Fruit fly (Drosophila melanogaster): ENCODE measurements around the gene CG8028.

Gene CG8028

DNA sequence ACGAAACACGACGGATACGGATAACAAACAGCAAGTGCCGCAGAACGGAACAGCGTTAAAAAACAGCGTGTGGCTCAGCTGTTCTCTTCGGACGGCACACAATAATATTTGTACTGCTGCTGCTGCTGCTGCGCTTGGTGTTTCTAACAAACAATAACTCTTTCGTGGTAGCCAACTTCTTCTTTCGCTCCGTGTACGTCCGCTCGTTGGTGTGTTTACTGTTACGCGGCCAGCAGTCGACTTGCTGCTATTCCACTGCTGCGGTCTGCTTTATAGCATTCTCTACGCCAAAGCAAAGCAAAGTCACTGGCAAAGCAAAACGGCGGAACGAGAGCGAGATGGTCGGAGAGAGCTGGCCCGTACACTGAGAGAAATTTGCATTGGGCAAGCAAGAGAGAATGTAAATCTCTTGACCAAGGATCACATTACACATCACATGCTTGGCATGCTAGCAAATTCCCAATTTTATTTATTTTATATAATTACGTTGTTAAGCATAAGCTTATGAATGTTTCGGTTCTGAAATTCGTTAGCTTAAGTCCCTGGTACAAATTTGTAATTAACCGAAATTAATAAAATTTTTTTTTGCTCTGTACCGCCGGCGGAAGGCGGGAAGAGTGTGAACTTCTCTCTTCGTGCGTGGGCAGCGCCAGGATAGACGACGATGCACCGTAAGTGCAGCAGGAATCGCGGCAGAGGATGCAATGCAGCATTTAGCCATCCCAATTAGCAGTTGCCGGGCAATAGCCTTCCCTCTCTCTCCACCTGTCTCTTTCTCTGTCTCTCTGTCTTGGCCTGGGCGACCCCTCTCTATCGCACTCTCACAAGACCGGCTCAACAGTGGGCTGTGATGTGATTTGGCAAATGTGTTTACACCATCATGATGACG, 41.9 kb upstream of the CG8028 start, which contains the start of gene out (continued):
- TF ChIP-seq CG10366 (GFP tag; IDR thresholded peaks at IDR 0.05) = peak; percentile 93
- TF ChIP-seq Vsx1 (GFP tag; optimal IDR thresholded peaks at IDR 0.05) = peak; percentile 93
- peak; percentile 92 for TF ChIP-seq CG4328 (GFP tag; optimal IDR thresholded peaks at IDR 0.05)
- TF ChIP-seq ATbp (GFP tag; optimal IDR thresholded peaks at IDR 0.05) = peak; percentile 93
- peak; percentile 93 for TF ChIP-seq Sox102F (GFP tag; optimal IDR thresholded peaks at IDR 0.05)
- peak; percentile 82 for TF ChIP-seq CG10431 (GFP tag; optimal IDR thresholded peaks at IDR 0.05)
- peak; percentile 69 for TF ChIP-seq crc (GFP tag; optimal IDR thresholded peaks at IDR 0.05)
- peak; percentile 72 for TF ChIP-seq cas (GFP tag; IDR thresholded peaks at IDR 0.05)
- TF ChIP-seq Sin3A (optimal IDR thresholded peaks at IDR 0.05) = no peak
- peak; percentile 91 for TF ChIP-seq Dek (tag; optimal IDR thresholded peaks at IDR 0.05)
- TF ChIP-seq crol (GFP tag; IDR thresholded peaks at IDR 0.05) = peak; percentile 68
- TF ChIP-seq CG30431 (GFP tag; optimal IDR thresholded peaks at IDR 0.05) = peak; percentile 96
- TF ChIP-seq kah (GFP tag; optimal IDR thresholded peaks at IDR 0.05) = peak; percentile 85
- peak; percentile 75 for TF ChIP-seq fu2 (GFP tag; optimal IDR thresholded peaks at IDR 0.05)
- no peak for TF ChIP-seq sc (optimal IDR thresholded peaks at IDR 0.05)
- peak; percentile 94 for TF ChIP-seq sc (GFP tag; optimal IDR thresholded peaks at IDR 0.05)
- TF ChIP-seq CG11504 (tag; optimal IDR thresholded peaks at IDR 0.05) = peak; percentile 94
- TF ChIP-seq ssp (GFP tag; IDR thresholded peaks at IDR 0.05) = peak; percentile 85
- peak; percentile 99 for TF ChIP-seq Ets65A (GFP tag)
- peak; percentile 91 for TF ChIP-seq CG6254 (GFP tag; optimal IDR thresholded peaks at IDR 0.05)
- peak; percentile 89 for TF ChIP-seq CG15011 (GFP tag; optimal IDR thresholded peaks at IDR 0.05)
- peak; percentile 40 for TF ChIP-seq Ets97D (GFP tag; optimal IDR thresholded peaks at IDR 0.05)
- peak; percentile 66 for TF ChIP-seq CG15073 (GFP tag; optimal IDR thresholded peaks at IDR 0.05)
- peak; percentile 90 for TF ChIP-seq CG10654 (GFP tag; optimal IDR thresholded peaks at IDR 0.05)
- TF ChIP-seq ase (GFP tag; IDR thresholded peaks at IDR 0.05) = peak; percentile 88
- peak; percentile 78 for TF ChIP-seq CG8944 (GFP tag; optimal IDR thresholded peaks at IDR 0.05)
- peak; percentile 51 for TF ChIP-seq CG17186 (GFP tag; optimal IDR thresholded peaks at IDR 0.05)
- TF ChIP-seq CG17361 (GFP tag; IDR thresholded peaks at IDR 0.05) = peak; percentile 95
- TF ChIP-seq Aef1 (GFP tag; IDR thresholded peaks at IDR 0.05) = peak; percentile 93
- peak; percentile 77 for TF ChIP-seq CG9609 (GFP tag; optimal IDR thresholded peaks at IDR 0.05)
- TF ChIP-seq Sox100B (GFP tag; optimal IDR thresholded peaks at IDR 0.05) = peak; percentile 94
- peak; percentile 94 for TF ChIP-seq ara (GFP tag; IDR thresholded peaks at IDR 0.05)
- peak; percentile 93 for TF ChIP-seq CG4820 (GFP tag; optimal IDR thresholded peaks at IDR 0.05)
- TF ChIP-seq Hmx (GFP tag; optimal IDR thresholded peaks at IDR 0.05) = peak; percentile 74
- peak; percentile 85 for TF ChIP-seq nom (GFP tag; optimal IDR thresholded peaks at IDR 0.05)
- peak; percentile 76 for TF ChIP-seq sim (GFP tag; IDR thresholded peaks at IDR 0.05)
- peak; percentile 14 for TF ChIP-seq Dp (GFP tag; optimal IDR thresholded peaks at IDR 0.05)
- no peak for TF ChIP-seq Dfd (GFP tag; optimal IDR thresholded peaks at IDR 0.05)
- peak; percentile 95 for TF ChIP-seq CG10209 (GFP tag; optimal IDR thresholded peaks at IDR 0.05)
- no peak for TF ChIP-seq pan (optimal IDR thresholded peaks at IDR 0.05)
- peak in 1 of 2 experiments; percentile 95 for TF ChIP-seq pan (GFP tag; optimal IDR thresholded peaks at IDR 0.05 in 1 of 2, IDR thresholded peaks at IDR 0.05 in 1 of 2)
- TF ChIP-seq CG11695 (GFP tag; IDR thresholded peaks at IDR 0.05) = peak; percentile 96
- no peak for TF ChIP-seq CG7963 (GFP tag; IDR thresholded peaks at IDR 0.05; ENCODE audit: partially characterized antibody)
- no peak for TF ChIP-seq vnd (GFP tag; IDR thresholded peaks at IDR 0.05; ENCODE audit: partially characterized antibody)
- TF ChIP-seq Dll (GFP tag; IDR thresholded peaks at IDR 0.05; ENCODE audit: partially characterized antibody) = no peak
- TF ChIP-seq CG15696 (tag; optimal IDR thresholded peaks at IDR 0.05) = peak; percentile 95
- no peak for TF ChIP-seq Hr39 (optimal IDR thresholded peaks at IDR 0.05)
- TF ChIP-seq CG12744 (GFP tag; optimal IDR thresholded peaks at IDR 0.05) = peak; percentile 86
- TF ChIP-seq Six4 (GFP tag; optimal IDR thresholded peaks at IDR 0.05) = peak; percentile 90
- no peak for TF ChIP-seq gfzf (GFP tag; optimal IDR thresholded peaks at IDR 0.05)
